Fruit fly (Drosophila melanogaster) whole organism: ENCODE results near the gene Gal.

Experiments used
- CG8478 ChIP-seq: fragments of >200 bp; optimal IDR thresholded peaks from 2 replicates; lab custom pipeline; 2018; ENCODE audit warnings: inconsistent platforms
- psq ChIP-seq: fragments of >200 bp; optimal IDR thresholded peaks from 2 replicates; lab custom pipeline; 2017

DNA sequence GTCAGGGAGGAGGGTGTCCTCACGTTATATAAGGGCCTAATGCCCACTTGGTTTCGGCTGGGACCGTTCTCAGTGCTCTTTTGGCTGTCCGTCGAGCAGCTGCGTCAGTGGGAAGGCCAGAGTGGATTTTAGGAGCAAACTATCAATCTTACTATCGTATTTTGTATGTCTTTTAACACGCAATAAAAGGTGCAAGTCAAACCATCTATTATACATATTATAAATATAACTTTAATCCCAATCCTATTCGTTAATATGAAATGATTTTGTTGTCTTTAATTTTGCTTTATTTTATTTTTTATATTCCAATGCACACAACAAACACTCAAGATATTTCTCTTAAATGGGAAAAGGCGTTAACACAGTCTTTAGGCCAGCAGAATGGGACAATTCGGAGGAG is 37.1 kb downstream of the Gal start, which contains the start of gene Ucp4B:
- TF ChIP-seq psq (lab: Kevin White, UChicago) = no peak
- no peak for TF ChIP-seq CG8478 (lab: Kevin White, UChicago)
